Worm (Caenorhabditis elegans) whole organism, L4 larva: ENCODE measurements around the gene gst-37.

Experiments used
- F44E2.7 ChIP-seq: fragments of 200-800 bp; sonication (Bioruptor generic); IDR thresholded peaks from 2 replicates; pipeline ENCODE4 v2.1.2; 2022; ENCODE audit warnings: missing genetic modification characterization, missing compliant biosample characterization
- aha-1 ChIP-seq: fragments of 150-350 bp; peaks from one replicate; lab custom pipeline; 2014; ENCODE audit warnings: missing biosample characterization, missing genetic modification characterization
- ceh-20 ChIP-seq: fragments of 200-800 bp; sonication (Bioruptor generic); IDR thresholded peaks from 2 replicates; pipeline ENCODE4 v1.3.6; 2022; ENCODE audit warnings: missing genetic modification reagents, missing genetic modification characterization, missing compliant biosample characterization
- daf-16 ChIP-seq, 3 experiments: sonication (generic microtip); optimal IDR thresholded peaks; 2 replicates each; lab custom pipeline; 2016 to 2017; ENCODE audit warnings: missing genetic modification characterization in 3 of 3, missing genetic modification reagents in 3 of 3, mild to moderate bottlenecking in 2 of 3, missing compliant biosample characterization in 2 of 3, missing biosample characterization in 1 of 3, moderate library complexity in 1 of 3
- dmd-6 ChIP-seq: fragments of 200-800 bp; sonication (Bioruptor generic); IDR thresholded peaks from 2 replicates; pipeline ENCODE4 v1.3.6; 2022; ENCODE audit warnings: missing genetic modification reagents, missing genetic modification characterization, missing compliant biosample characterization
- dmd-9 ChIP-seq: fragments of 200-800 bp; sonication (Bioruptor generic); IDR thresholded peaks from 2 replicates; pipeline ENCODE4 v1.3.6; 2022; ENCODE audit warnings: missing genetic modification reagents, missing genetic modification characterization, missing compliant biosample characterization
- duxl-1 ChIP-seq: sonication (generic microtip); optimal IDR thresholded peaks from 2 replicates; lab custom pipeline; 2016; ENCODE audit warnings: mild to moderate bottlenecking, missing genetic modification characterization, moderate library complexity, missing compliant biosample characterization; ENCODE audit not compliant: poor library complexity
- dve-1 ChIP-seq: sonication (generic microtip); optimal IDR thresholded peaks from 2 replicates; lab custom pipeline; 2017; ENCODE audit warnings: antibody characterized with exemption, mild to moderate bottlenecking, missing genetic modification characterization, missing compliant biosample characterization; ENCODE audit not compliant: insufficient read depth
- hlh-11 ChIP-seq: fragments of 200-800 bp; sonication (Bioruptor generic); optimal IDR thresholded peaks from 2 replicates; lab custom pipeline; 2018; ENCODE audit warnings: mild to moderate bottlenecking, missing genetic modification characterization, missing compliant biosample characterization
- hmg-1.1 ChIP-seq: fragments of 200-800 bp; sonication (Bioruptor generic); IDR thresholded peaks from 2 replicates; pipeline ENCODE4 v1.3.6; 2022; ENCODE audit warnings: missing genetic modification reagents, missing genetic modification characterization, missing compliant biosample characterization
- lir-3 ChIP-seq: sonication (generic microtip); optimal IDR thresholded peaks from 2 replicates; lab custom pipeline; 2016; ENCODE audit warnings: mild to moderate bottlenecking, missing genetic modification characterization, missing compliant biosample characterization
- madf-9 ChIP-seq: fragments of 200-800 bp; sonication (Bioruptor generic); conservative IDR thresholded peaks from 2 replicates; pipeline ENCODE4 v1.3.6; 2022; ENCODE audit warnings: missing genetic modification reagents, missing genetic modification characterization, missing compliant biosample characterization
- mxl-3 ChIP-seq: fragments of 200-800 bp; sonication (Bioruptor generic); optimal IDR thresholded peaks from 2 replicates; lab custom pipeline; 2018; ENCODE audit warnings: mild to moderate bottlenecking, missing genetic modification characterization, missing compliant biosample characterization
- nhr-102 ChIP-seq: sonication (generic microtip); optimal IDR thresholded peaks from 2 replicates; lab custom pipeline; 2016; ENCODE audit warnings: mild to moderate bottlenecking, missing genetic modification characterization, moderate library complexity, missing compliant biosample characterization
- nhr-11 ChIP-seq: fragments of 150-350 bp; optimal IDR thresholded peaks from 2 replicates; lab custom pipeline; 2014; ENCODE audit warnings: missing biosample characterization, missing genetic modification characterization
- nhr-237 ChIP-seq: sonication (generic microtip); optimal IDR thresholded peaks from 2 replicates; lab custom pipeline; 2017; ENCODE audit warnings: missing biosample characterization, missing genetic modification characterization
- nhr-28 ChIP-seq: fragments of 150-350 bp; optimal IDR thresholded peaks from 2 replicates; lab custom pipeline; 2014; ENCODE audit warnings: missing biosample characterization, missing genetic modification characterization
- nhr-6 ChIP-seq: fragments of 150-350 bp; optimal IDR thresholded peaks from 2 replicates; lab custom pipeline; 2014; ENCODE audit warnings: missing biosample characterization, missing genetic modification characterization
- pha-4 ChIP-seq, 2 experiments: fragments of 150-350 bp in 1 of 2; fragments of 200-800 bp in 1 of 2; sonication (Bioruptor generic) in 1 of 2; IDR thresholded peaks in 1 of 2; optimal IDR thresholded peaks in 1 of 2; 2 replicates each; pipeline versions ENCODE4 v1.3.6 to Lab custom; 2014 to 2022; ENCODE audit warnings: missing genetic modification characterization in 2 of 2, missing genetic modification reagents in 2 of 2, missing biosample characterization in 1 of 2, missing compliant biosample characterization in 1 of 2
- pqm-1 ChIP-seq: sonication (generic microtip); optimal IDR thresholded peaks from 2 replicates; lab custom pipeline; 2017; ENCODE audit warnings: missing biosample characterization, missing genetic modification characterization
- rbr-2 ChIP-seq: sonication (generic microtip); optimal IDR thresholded peaks from 2 replicates; lab custom pipeline; 2016; ENCODE audit warnings: missing genotype, missing genetic modification characterization, missing compliant biosample characterization
- saeg-2 ChIP-seq: fragments of 200-800 bp; sonication (Bioruptor generic); IDR thresholded peaks from 2 replicates; pipeline ENCODE4 v1.3.6; 2022; ENCODE audit warnings: missing genetic modification reagents, missing genetic modification characterization, missing compliant biosample characterization
- sdz-12 ChIP-seq: fragments of 200-800 bp; sonication (Bioruptor generic); optimal IDR thresholded peaks from 2 replicates; lab custom pipeline; 2018; ENCODE audit warnings: mild to moderate bottlenecking, missing genetic modification characterization, missing compliant biosample characterization
- tra-1 ChIP-seq: fragments of 200-800 bp; sonication (Bioruptor generic); IDR thresholded peaks from 2 replicates; pipeline ENCODE4 v1.3.6; 2022; ENCODE audit warnings: missing genetic modification reagents, missing genetic modification characterization, missing compliant biosample characterization
- unc-130 ChIP-seq: sonication (generic microtip); optimal IDR thresholded peaks from 2 replicates; lab custom pipeline; 2016; ENCODE audit warnings: missing genetic modification reagents, missing genetic modification characterization, missing compliant biosample characterization
- unc-62 ChIP-seq, 3 experiments: fragments of 150-350 bp in 1 of 3; sonication (generic microtip); optimal IDR thresholded peaks in 2 of 3; peaks in 1 of 3; 1 replicate in 1 of 3; 2 replicates in 2 of 3; lab custom pipeline; 2014 to 2017; ENCODE audit warnings: missing biosample characterization in 3 of 3, missing genetic modification characterization in 3 of 3, missing genetic modification reagents in 3 of 3, missing genotype in 1 of 3
- zfp-3 ChIP-seq: fragments of 200-800 bp; sonication (Bioruptor generic); conservative IDR thresholded peaks from 2 replicates; pipeline ENCODE4 v1.3.6; 2022; ENCODE audit warnings: missing genetic modification reagents, missing genetic modification characterization, missing compliant biosample characterization
- ztf-11 ChIP-seq: fragments of 150-350 bp; optimal IDR thresholded peaks from 2 replicates; lab custom pipeline; 2014; ENCODE audit warnings: missing biosample characterization, missing genetic modification characterization

The gst-37 gene

ce11 chrV:1925487-1925886 lies 4.1 kb downstream of the gst-37 start, which contains the start of gene T06A1.1:
TSS of gene T06A1.1 (minus strand) at chrV:1925587.
- TF ChIP-seq nhr-6 (tag; lab: Kevin White, UChicago) (no peak), sdz-12 (GFP tag; lab: Kevin White, UChicago) (no peak), mxl-3 (no peak)

ce11 chrV:1927015-1927414 lies 5.6 kb downstream of the gst-37 start, which contains the start of gene T06A1.5:
TSS of gene T06A1.5 (plus strand) at chrV:1927223.
- TF ChIP-seq madf-9 (GFP tag; lab: Robert Waterston, UW) (no peak), mxl-3 (peak; percentile 1), dmd-9 (no peak), dve-1 (tag; lab: Kevin White, UChicago) (peak; percentile 66), lir-3 (tag; lab: Kevin White, UChicago) (no peak), pha-4 (GFP tag; IDR thresholded peaks at IDR 0.05; lab: Robert Waterston, UW) (no peak), pha-4 (tag; optimal IDR thresholded peaks at IDR 0.05; lab: Kevin White, UChicago) (no peak), unc-130 (GFP tag; lab: Kevin White, UChicago) (no peak), hlh-11 (tag; lab: Kevin White, UChicago) (peak; percentile 49), dmd-6 (GFP tag; lab: Robert Waterston, UW) (peak; percentile 61; the same call in 1 of the 2 replicates), daf-16 (GFP tag; optimal IDR thresholded peaks at IDR 0.05; lab: Kevin White, UChicago) (no peak), daf-16 (tag; optimal IDR thresholded peaks at IDR 0.05; lab: Kevin White, UChicago) (peak; percentile 51), unc-62 (GFP tag; optimal IDR thresholded peaks at IDR 0.05 in 1 of 2; lab: Kevin White, UChicago) (peak in 1 of 2 experiments; percentile 22), unc-62 (tag; optimal IDR thresholded peaks at IDR 0.05; lab: Kevin White, UChicago) (no peak), pqm-1 (tag; lab: Kevin White, UChicago) (peak; percentile 90), saeg-2 (GFP tag; lab: Robert Waterston, UW) (no peak), ztf-11 (no peak), nhr-28 (tag; lab: Kevin White, UChicago) (peak; percentile 86)
- TF ChIP-seq, all 104 proteins: peak for 8

ce11 chrV:1928473-1928872 lies 7.1 kb downstream of the gst-37 start:
- TF ChIP-seq aha-1 = peak; percentile 95
- TF ChIP-seq hlh-11 (tag; lab: Kevin White, UChicago) = no peak

ce11 chrV:1935494-1935893 lies 14.1 kb downstream of the gst-37 start:
- TF ChIP-seq ceh-20 (GFP tag; lab: Robert Waterston, UW) (no peak), unc-62 (GFP tag; optimal IDR thresholded peaks at IDR 0.05 in 1 of 2; lab: Kevin White, UChicago) (peak in 1 of 2 experiments; percentile 26), unc-62 (tag; optimal IDR thresholded peaks at IDR 0.05; lab: Kevin White, UChicago) (no peak), zfp-3 (GFP tag; lab: Robert Waterston, UW) (no peak), aha-1 (peak; percentile 71), nhr-237 (tag; lab: Kevin White, UChicago) (no peak), hmg-1.1 (GFP tag; lab: Robert Waterston, UW) (no peak)

ce11 chrV:1937963-1938362 lies 16.5 kb downstream of the gst-37 start, which contains the start of gene glb-25:
TSS of gene glb-25 (plus strand) at chrV:1938263.
- TF ChIP-seq rbr-2 (tag; lab: Kevin White, UChicago) (no peak), nhr-11 (tag; lab: Kevin White, UChicago) (no peak), pqm-1 (tag; lab: Kevin White, UChicago) (no peak), nhr-102 (tag; lab: Kevin White, UChicago) (no peak), F44E2.7 (no peak), tra-1 (GFP tag; lab: Robert Waterston, UW) (no peak), duxl-1 (tag; lab: Kevin White, UChicago) (no peak)
